Fruit fly (Drosophila melanogaster) whole organism, adult: Measurements from ENCODE around the gene CG14312.

Experiments
- CG12768 ChIP-seq: fragments of 200-800 bp; sonication (Bioruptor generic); optimal IDR thresholded peaks from 2 replicates; lab custom pipeline; 2017; ENCODE audit warnings: missing biosample characterization, missing genetic modification characterization, mild to moderate bottlenecking, moderate library complexity, missing genetic modification reagents
- CG14711 ChIP-seq: fragments of 200-800 bp; sonication (Bioruptor generic); optimal IDR thresholded peaks from 2 replicates; lab custom pipeline; 2018; ENCODE audit warnings: missing biosample characterization, mild to moderate bottlenecking, missing genetic modification characterization, moderate library complexity
- CG7045 ChIP-seq: fragments of 200-800 bp; sonication (Bioruptor generic); optimal IDR thresholded peaks from 2 replicates; lab custom pipeline; 2017; ENCODE audit warnings: missing biosample characterization, mild to moderate bottlenecking, missing genetic modification characterization
- CG7101 ChIP-seq: fragments of 200-800 bp; sonication (Bioruptor generic); optimal IDR thresholded peaks from 2 replicates; lab custom pipeline; 2018; ENCODE audit warnings: missing biosample characterization, mild to moderate bottlenecking, missing genetic modification characterization, moderate library complexity
- Crg-1 ChIP-seq: fragments of 200-800 bp; sonication (Bioruptor generic); optimal IDR thresholded peaks from 2 replicates; lab custom pipeline; 2016; ENCODE audit warnings: missing biosample characterization, missing genetic modification characterization
- Hr96 ChIP-seq: fragments of 200-800 bp; sonication (Bioruptor generic); optimal IDR thresholded peaks from 2 replicates; lab custom pipeline; 2016; ENCODE audit warnings: missing biosample characterization, missing genetic modification characterization
- bab1 ChIP-seq: fragments of 200-800 bp; sonication (Bioruptor generic); optimal IDR thresholded peaks from 3 replicates; lab custom pipeline; 2019; ENCODE audit warnings: missing biosample characterization, mild to moderate bottlenecking, missing genetic modification characterization, moderate library complexity
- cic ChIP-seq: fragments of 200-800 bp; sonication (Bioruptor generic); optimal IDR thresholded peaks from 2 replicates; lab custom pipeline; 2017; ENCODE audit warnings: missing biosample characterization, mild to moderate bottlenecking, missing genetic modification characterization, moderate library complexity
- cnc ChIP-seq, 2 experiments: fragments of >200 bp; optimal IDR thresholded peaks; 2 replicates each; lab custom pipeline; 2017
- kay ChIP-seq: fragments of 200-800 bp; sonication (Bioruptor generic); peaks from one replicate; lab custom pipeline; 2016; ENCODE audit warnings: missing biosample characterization, missing genetic modification characterization, borderline replicate concordance
- ovo ChIP-seq: fragments of 200-800 bp; sonication (Bioruptor generic); optimal IDR thresholded peaks from 2 replicates; lab custom pipeline; 2016; ENCODE audit warnings: missing biosample characterization, missing genetic modification characterization
- pad ChIP-seq: fragments of 200-800 bp; sonication (Bioruptor generic); optimal IDR thresholded peaks from 3 replicates; lab custom pipeline; 2017; ENCODE audit warnings: missing biosample characterization, missing genetic modification characterization, mild to moderate bottlenecking, moderate library complexity, missing genetic modification reagents
- tj ChIP-seq: fragments of 200-800 bp; sonication (Bioruptor generic); optimal IDR thresholded peaks from 3 replicates; lab custom pipeline; 2017; ENCODE audit warnings: missing biosample characterization, mild to moderate bottlenecking, missing genetic modification characterization, moderate library complexity

- TF ChIP-seq Hr96 (no peak), kay (no peak), Crg-1 (no peak), pad (GFP tag; lab: Kevin White, UChicago) (no peak), bab1 (GFP tag; lab: Kevin White, UChicago) (no peak), CG12768 (no peak), tj (GFP tag; lab: Kevin White, UChicago) (no peak), cic (GFP tag; lab: Kevin White, UChicago) (no peak), ovo (GFP tag; lab: Kevin White, UChicago) (no peak), cnc (optimal IDR thresholded peaks at IDR 0.05; lab: Kevin White, UChicago) (no peak), CG7101 (tag; lab: Kevin White, UChicago) (no peak), CG7045 (GFP tag; lab: Kevin White, UChicago) (no peak), CG14711 (no peak)
Measured at dm6 chr3R:18265275-18265674, 18.1 kb downstream of the CG14312 start.
